Worm (Caenorhabditis elegans): ENCODE results near the gene twk-40.
A peak's percentile ranks its signal among the peaks of the same experiment; 100 is the strongest.

Gene twk-40

ce11 chrIII:13462965-13463783 lies 29.1 kb downstream of the twk-40 start, which contains the start of gene ant-1.1 (continued):
- peak; percentile 87 for TF ChIP-seq ztf-18 (tag; optimal IDR thresholded peaks at IDR 0.05)
- TF ChIP-seq tbx-9 (tag; optimal IDR thresholded peaks at IDR 0.05; ENCODE audit: borderline replicate concordance), result no peak
- peak; percentile 45 for TF ChIP-seq gei-17 (GFP tag; optimal IDR thresholded peaks at IDR 0.05)
- no peak for TF ChIP-seq hlh-12 (tag; optimal IDR thresholded peaks at IDR 0.05)
- no peak for TF ChIP-seq mxl-1 (tag; optimal IDR thresholded peaks at IDR 0.05)
- peak; percentile 94 for TF ChIP-seq tlf-1 (GFP tag; optimal IDR thresholded peaks at IDR 0.05)
- TF ChIP-seq sdz-38 (tag; optimal IDR thresholded peaks at IDR 0.05), result no peak
- TF ChIP-seq lsl-1 (GFP tag; optimal IDR thresholded peaks at IDR 0.05), result peak; percentile 88
- TF ChIP-seq lir-1 (GFP tag; conservative IDR thresholded peaks at IDR 0.05), result peak; percentile 88
- no peak for TF ChIP-seq fkh-3 (tag; optimal IDR thresholded peaks at IDR 0.05)
- TF ChIP-seq unc-62 (GFP tag; optimal IDR thresholded peaks at IDR 0.05), result no peak
- peak; percentile 22 for TF ChIP-seq sptf-2 (GFP tag; optimal IDR thresholded peaks at IDR 0.05)
- peak; percentile 91 for TF ChIP-seq pbrm-1 (GFP tag; IDR thresholded peaks at IDR 0.05)
- TF ChIP-seq let-526 (GFP tag; IDR thresholded peaks at IDR 0.05), result peak; percentile 54; the same call in 1 of the 2 replicates
- peak; percentile 95 for TF ChIP-seq nfyb-1 (GFP tag; IDR thresholded peaks at IDR 0.05)
- TF ChIP-seq F55B11.4 (tag; optimal IDR thresholded peaks at IDR 0.05; ENCODE audit: borderline replicate concordance, insufficient read depth), result no peak
- peak; percentile 1 for TF ChIP-seq F22D6.2 (tag; optimal IDR thresholded peaks at IDR 0.05)
- TF ChIP-seq D2030.7 (GFP tag; IDR thresholded peaks at IDR 0.05), result peak; percentile 88
- peak; percentile 99 for TF ChIP-seq F33H1.4 (GFP tag; IDR thresholded peaks at IDR 0.05)
- no peak for TF ChIP-seq zim-3 (tag; optimal IDR thresholded peaks at IDR 0.05)
- TF ChIP-seq die-1 (tag; optimal IDR thresholded peaks at IDR 0.05), result peak; percentile 35
- TF ChIP-seq unc-130 (GFP tag; optimal IDR thresholded peaks at IDR 0.05), result peak; percentile 30
- no peak for TF ChIP-seq T26A5.8 (tag; optimal IDR thresholded peaks at IDR 0.05)
- no peak for TF ChIP-seq ztf-22 (GFP tag; optimal IDR thresholded peaks at IDR 0.05)
- peak; percentile 69; the same call in 1 of the 2 replicates for TF ChIP-seq lin-26 (GFP tag; IDR thresholded peaks at IDR 0.05)
- TF ChIP-seq hrde-1 (tag; optimal IDR thresholded peaks at IDR 0.05; ENCODE audit: borderline replicate concordance), result no peak
- peak; percentile 78 for TF ChIP-seq ceh-91 (GFP tag; IDR thresholded peaks at IDR 0.05)
- no peak for TF ChIP-seq nhr-120 (GFP tag; IDR thresholded peaks at IDR 0.05)
- peak; percentile 79; the same call in 1 of the 2 replicates for TF ChIP-seq C17E4.6 (GFP tag; IDR thresholded peaks at IDR 0.05)
- TF ChIP-seq attf-5 (GFP tag; optimal IDR thresholded peaks at IDR 0.05), result peak; percentile 88
- peak; percentile 73; the same call in 1 of the 2 replicates for TF ChIP-seq F39B2.1 (GFP tag; IDR thresholded peaks at IDR 0.05)
- TF ChIP-seq cebp-1 (GFP tag; IDR thresholded peaks at IDR 0.05), result peak; percentile 69
- peak; percentile 84 for TF ChIP-seq cebp-1 (tag; optimal IDR thresholded peaks at IDR 0.05)
- TF ChIP-seq madf-3 (GFP tag; IDR thresholded peaks at IDR 0.05), result peak; percentile 91
- no peak for TF ChIP-seq akir-1 (GFP tag; optimal IDR thresholded peaks at IDR 0.05)
- no peak for TF ChIP-seq F10E7.11 (tag; optimal IDR thresholded peaks at IDR 0.05)
- no peak for TF ChIP-seq nhr-27 (tag; optimal IDR thresholded peaks at IDR 0.05)
- TF ChIP-seq pha-4 (tag; optimal IDR thresholded peaks at IDR 0.05), result no peak
- TF ChIP-seq atf-7 (tag; optimal IDR thresholded peaks at IDR 0.05), result peak; percentile 81
- TF ChIP-seq hsf-1 (GFP tag; IDR thresholded peaks at IDR 0.05), result peak; percentile 85
- TF ChIP-seq madf-6 (GFP tag; IDR thresholded peaks at IDR 0.05), result peak; percentile 85
- no peak for TF ChIP-seq bed-1 (GFP tag; IDR thresholded peaks at IDR 0.05)
- peak; percentile 86 for TF ChIP-seq efl-1 (GFP tag; optimal IDR thresholded peaks at IDR 0.05)
- no peak for TF ChIP-seq nfya-2 (GFP tag; IDR thresholded peaks at IDR 0.05)
- TF ChIP-seq ets-4 (GFP tag; optimal IDR thresholded peaks at IDR 0.05), result peak; percentile 53
- TF ChIP-seq somi-1 (GFP tag; optimal IDR thresholded peaks at IDR 0.05), result peak; percentile 35
- peak; percentile 85 for TF ChIP-seq ZK185.1 (tag; optimal IDR thresholded peaks at IDR 0.05; ENCODE audit: poor library complexity, severe bottlenecking)
- TF ChIP-seq athp-1 (tag; optimal IDR thresholded peaks at IDR 0.05), result peak; percentile 81
